Worm (Caenorhabditis elegans) whole organism, young adult: ENCODE measurements around the gene cid-1.

Experiments
- ceh-27 ChIP-seq: fragments of 200-800 bp; sonication (Bioruptor generic); optimal IDR thresholded peaks from 2 replicates; lab custom pipeline; 2018; ENCODE audit warnings: mild to moderate bottlenecking, missing genetic modification characterization, moderate library complexity, missing compliant biosample characterization
- dpl-1 ChIP-seq: fragments of 150-350 bp; optimal IDR thresholded peaks from 2 replicates; lab custom pipeline; 2014; ENCODE audit warnings: missing biosample characterization, missing genetic modification reagents, missing genetic modification characterization
- him-1 ChIP-seq: sonication (generic microtip); optimal IDR thresholded peaks from 2 replicates; lab custom pipeline; 2016; ENCODE audit warnings: missing genotype, missing genetic modification reagents, missing genetic modification characterization, missing compliant biosample characterization
- mcd-1 ChIP-seq: fragments of 200-800 bp; sonication (Bioruptor generic); IDR thresholded peaks from 2 replicates; pipeline ENCODE4 v1.3.6; 2022; ENCODE audit warnings: missing genetic modification reagents, missing genetic modification characterization, missing compliant biosample characterization
- pha-4 ChIP-seq: fragments of 150-350 bp; sonication (generic microtip); optimal IDR thresholded peaks from 2 replicates; lab custom pipeline; 2014; ENCODE audit warnings: missing biosample characterization, missing genetic modification reagents, missing genetic modification characterization
- snpc-4 ChIP-seq, 5 experiments: fragments of 150-350 bp in 1 of 5; sonication (generic microtip) in 4 of 5; optimal IDR thresholded peaks; 2 replicates each; lab custom pipeline; 2014 to 2018; ENCODE audit warnings: missing genetic modification characterization in 5 of 5, missing biosample characterization in 3 of 5, antibody characterized with exemption in 2 of 5, mild to moderate bottlenecking in 2 of 5, missing compliant biosample characterization in 2 of 5, missing genotype in 2 of 5, moderate library complexity in 2 of 5, missing genetic modification reagents in 1 of 5
- zfh-2 ChIP-seq: fragments of 200-800 bp; sonication (Bioruptor generic); conservative IDR thresholded peaks from 2 replicates; pipeline ENCODE4 v1.3.6; 2022; ENCODE audit warnings: missing genetic modification reagents, missing genetic modification characterization, missing compliant biosample characterization

ce11 chrIII:5202641-5203040 is 28.9 kb downstream of the cid-1 start:
- peak; percentile 47 for TF ChIP-seq ceh-27
- no peak for TF ChIP-seq pha-4
- no peak for TF ChIP-seq mcd-1 (GFP tag; lab: Robert Waterston, UW)
- TF ChIP-seq snpc-4 (GFP tag; optimal IDR thresholded peaks at IDR 0.05; lab: Kevin White, UChicago), result no peak
- TF ChIP-seq snpc-4 (tag; optimal IDR thresholded peaks at IDR 0.05; lab: Kevin White, UChicago), result peak in 2 of 4 experiments; percentile 18 to 20
- no peak for TF ChIP-seq zfh-2
- no peak for TF ChIP-seq him-1
- TF ChIP-seq dpl-1 (GFP tag; lab: Kevin White, UChicago), result no peak
